Fruit fly (Drosophila melanogaster) whole organism, embryonic: ENCODE data around the gene CG2021.

Experiments used
- Ada2b ChIP-seq: fragments of 200-800 bp; sonication (Bioruptor generic); IDR thresholded peaks from 2 replicates; pipeline ENCODE4 v1.3.6; 2022; ENCODE audit warnings: missing biosample characterization, missing genetic modification characterization
- Bgb ChIP-seq: fragments of 200-800 bp; sonication (Bioruptor generic); IDR thresholded peaks from 2 replicates; pipeline ENCODE4 v1.3.6; 2022; ENCODE audit warnings: missing biosample characterization, missing genetic modification characterization; ENCODE audit not compliant: partially characterized antibody
- BtbVII ChIP-seq: fragments of 200-800 bp; sonication (Bioruptor generic); optimal IDR thresholded peaks from 3 replicates; lab custom pipeline; 2017; ENCODE audit warnings: missing biosample characterization, mild to moderate bottlenecking, missing genetic modification characterization
- CG10654 ChIP-seq: fragments of 200-800 bp; sonication (Bioruptor generic); optimal IDR thresholded peaks from 2 replicates; lab custom pipeline; 2016; ENCODE audit warnings: missing biosample characterization, missing genetic modification characterization
- CG11247 ChIP-seq: fragments of 200-800 bp; sonication (Bioruptor generic); IDR thresholded peaks from 2 replicates; pipeline ENCODE4 v1.3.6; 2022; ENCODE audit warnings: missing biosample characterization, missing genetic modification characterization
- CG11504 ChIP-seq: fragments of 200-800 bp; sonication (Bioruptor generic); optimal IDR thresholded peaks from 3 replicates; lab custom pipeline; 2019; ENCODE audit warnings: missing biosample characterization, mild to moderate bottlenecking, missing genetic modification characterization, moderate library complexity
- CG12155 ChIP-seq: fragments of 200-800 bp; sonication (Bioruptor generic); optimal IDR thresholded peaks from 3 replicates; lab custom pipeline; 2016; ENCODE audit warnings: missing biosample characterization, missing genetic modification characterization
- CG12942 ChIP-seq: fragments of 200-800 bp; sonication (Bioruptor generic); optimal IDR thresholded peaks from 3 replicates; lab custom pipeline; 2016; ENCODE audit warnings: missing biosample characterization, missing genetic modification characterization
- CG13775 ChIP-seq: fragments of 200-800 bp; sonication (Bioruptor generic); optimal IDR thresholded peaks from 3 replicates; lab custom pipeline; 2017; ENCODE audit warnings: missing biosample characterization, mild to moderate bottlenecking, missing genetic modification characterization
- CG17612 ChIP-seq: fragments of 200-800 bp; sonication (Bioruptor generic); IDR thresholded peaks from 2 replicates; pipeline ENCODE4 v1.3.6; 2022; ENCODE audit warnings: missing biosample characterization, missing genetic modification characterization
- CG2199 ChIP-seq: fragments of 200-800 bp; sonication (Bioruptor generic); IDR thresholded peaks from 3 replicates; pipeline ENCODE4 v1.3.6; 2022; ENCODE audit warnings: missing biosample characterization, missing genetic modification characterization
- CG31224 ChIP-seq: fragments of 200-800 bp; sonication (Bioruptor generic); IDR thresholded peaks from 2 replicates; pipeline ENCODE4 v1.3.6; 2022; ENCODE audit warnings: missing biosample characterization, missing genetic modification characterization
- CG33557 ChIP-seq: fragments of 200-800 bp; sonication (Bioruptor generic); optimal IDR thresholded peaks from 2 replicates; lab custom pipeline; 2019; ENCODE audit warnings: missing biosample characterization, mild to moderate bottlenecking, missing genetic modification characterization, moderate library complexity
- CG3995 ChIP-seq: fragments of 200-800 bp; sonication (Bioruptor generic); optimal IDR thresholded peaks from 3 replicates; lab custom pipeline; 2016; ENCODE audit warnings: missing biosample characterization, missing genetic modification characterization
- CG4424 ChIP-seq: fragments of 200-800 bp; sonication (Bioruptor generic); optimal IDR thresholded peaks from 3 replicates; lab custom pipeline; 2016; ENCODE audit warnings: missing biosample characterization, missing genetic modification characterization
- CG6272 ChIP-seq: fragments of 200-800 bp; sonication (Bioruptor generic); IDR thresholded peaks from 2 replicates; pipeline ENCODE4 v1.3.6; 2022; ENCODE audit warnings: missing biosample characterization, missing genetic modification characterization
- CG7556 ChIP-seq: fragments of 200-800 bp; sonication (Bioruptor generic); optimal IDR thresholded peaks from 2 replicates; lab custom pipeline; 2017; ENCODE audit warnings: missing biosample characterization, mild to moderate bottlenecking, missing genetic modification characterization
- CG8388 ChIP-seq: fragments of 200-800 bp; sonication (Bioruptor generic); optimal IDR thresholded peaks from 2 replicates; lab custom pipeline; 2019; ENCODE audit warnings: missing biosample characterization, mild to moderate bottlenecking, missing genetic modification characterization, moderate library complexity
- CG9817 ChIP-seq: fragments of 200-800 bp; sonication (Bioruptor generic); optimal IDR thresholded peaks from 2 replicates; lab custom pipeline; 2018; ENCODE audit warnings: missing biosample characterization, mild to moderate bottlenecking, missing genetic modification characterization, moderate library complexity
- Dbx ChIP-seq: fragments of 200-800 bp; sonication (Bioruptor generic); IDR thresholded peaks from 3 replicates; pipeline ENCODE4 v1.3.6; 2022; ENCODE audit warnings: missing biosample characterization, missing genetic modification characterization
- Elba2 ChIP-seq: fragments of 200-800 bp; sonication (Bioruptor generic); optimal IDR thresholded peaks from 3 replicates; lab custom pipeline; 2016; ENCODE audit warnings: missing biosample characterization, missing genetic modification characterization
- HHEX ChIP-seq: fragments of 200-800 bp; sonication (Bioruptor generic); optimal IDR thresholded peaks from 3 replicates; lab custom pipeline; 2017; ENCODE audit warnings: missing biosample characterization, mild to moderate bottlenecking, missing genetic modification characterization, missing genetic modification reagents
- Hey ChIP-seq: fragments of 200-800 bp; sonication (Bioruptor generic); optimal IDR thresholded peaks from 3 replicates; lab custom pipeline; 2018; ENCODE audit warnings: missing biosample characterization, mild to moderate bottlenecking, missing genetic modification characterization
- Meics ChIP-seq: fragments of 200-800 bp; sonication (Bioruptor generic); optimal IDR thresholded peaks from 2 replicates; lab custom pipeline; 2017; ENCODE audit warnings: missing biosample characterization, mild to moderate bottlenecking, missing genetic modification characterization
- Mes4 ChIP-seq: fragments of 200-800 bp; sonication (Bioruptor generic); optimal IDR thresholded peaks from 2 replicates; lab custom pipeline; 2016; ENCODE audit warnings: missing biosample characterization, missing genetic modification characterization
- Mrtf ChIP-seq: fragments of 200-800 bp; sonication (Bioruptor generic); IDR thresholded peaks from 3 replicates; pipeline ENCODE4 v1.3.6; 2022; ENCODE audit warnings: missing biosample characterization, missing genetic modification characterization
- NFAT ChIP-seq: fragments of 200-800 bp; sonication (Bioruptor generic); IDR thresholded peaks from 2 replicates; pipeline ENCODE4 v1.3.6; 2022; ENCODE audit warnings: missing biosample characterization, missing genetic modification characterization
- Oaz ChIP-seq: fragments of 200-800 bp; sonication (Bioruptor generic); IDR thresholded peaks from 2 replicates; pipeline ENCODE4 v1.3.6; 2022; ENCODE audit warnings: missing biosample characterization, missing genetic modification characterization
- Optix ChIP-seq: fragments of 200-800 bp; sonication (Bioruptor generic); IDR thresholded peaks from 3 replicates; pipeline ENCODE4 v1.3.6; 2022; ENCODE audit warnings: missing biosample characterization, missing genetic modification characterization
- Scr ChIP-seq: fragments of 200-800 bp; sonication (Bioruptor generic); IDR thresholded peaks from 2 replicates; pipeline ENCODE4 v1.3.6; 2022; ENCODE audit warnings: missing biosample characterization, missing genetic modification characterization; ENCODE audit not compliant: partially characterized antibody
- Sry-β ChIP-seq: fragments of 200-800 bp; sonication (Bioruptor generic); optimal IDR thresholded peaks from 2 replicates; lab custom pipeline; 2018; ENCODE audit warnings: missing biosample characterization, mild to moderate bottlenecking, missing genetic modification characterization, moderate library complexity
- Vsx1 ChIP-seq: fragments of 200-800 bp; sonication (Bioruptor generic); optimal IDR thresholded peaks from 2 replicates; lab custom pipeline; 2017; ENCODE audit warnings: missing biosample characterization, mild to moderate bottlenecking, missing genetic modification characterization, missing genetic modification reagents
- amos ChIP-seq: fragments of 200-800 bp; sonication (Bioruptor generic); IDR thresholded peaks from 2 replicates; pipeline ENCODE4 v1.3.6; 2022; ENCODE audit warnings: missing biosample characterization, missing genetic modification characterization; ENCODE audit not compliant: partially characterized antibody
- az2 ChIP-seq: fragments of 200-800 bp; sonication (Bioruptor generic); optimal IDR thresholded peaks from 3 replicates; lab custom pipeline; 2016; ENCODE audit warnings: missing biosample characterization, missing genetic modification characterization
- chm ChIP-seq: fragments of 200-800 bp; sonication (Bioruptor generic); IDR thresholded peaks from 2 replicates; pipeline ENCODE4 v1.3.6; 2022; ENCODE audit warnings: missing biosample characterization, missing genetic modification characterization
- ci ChIP-seq: fragments of 200-800 bp; sonication (Bioruptor generic); IDR thresholded peaks from 3 replicates; pipeline ENCODE4 v1.3.6; 2022; ENCODE audit warnings: missing biosample characterization, missing genetic modification characterization
- dimm ChIP-seq: fragments of 200-800 bp; sonication (Bioruptor generic); IDR thresholded peaks from 2 replicates; pipeline ENCODE4 v1.3.6; 2022; ENCODE audit warnings: missing biosample characterization, missing genetic modification characterization
- ems ChIP-seq: fragments of 200-800 bp; sonication (Bioruptor generic); optimal IDR thresholded peaks from 3 replicates; lab custom pipeline; 2016; ENCODE audit warnings: missing biosample characterization, missing genetic modification characterization
- inv ChIP-seq: fragments of 200-800 bp; sonication (Bioruptor generic); IDR thresholded peaks from 2 replicates; pipeline ENCODE4 v1.3.6; 2022; ENCODE audit warnings: missing biosample characterization, missing genetic modification characterization; ENCODE audit not compliant: partially characterized antibody
- jumu ChIP-seq: fragments of 200-800 bp; sonication (Bioruptor generic); optimal IDR thresholded peaks from 3 replicates; lab custom pipeline; 2016; ENCODE audit warnings: missing biosample characterization, missing genetic modification characterization
- lab ChIP-seq: fragments of 200-800 bp; sonication (Bioruptor generic); optimal IDR thresholded peaks from 3 replicates; lab custom pipeline; 2017; ENCODE audit warnings: missing biosample characterization, missing genetic modification characterization, mild to moderate bottlenecking, moderate library complexity, missing genetic modification reagents
- lmd ChIP-seq: fragments of 200-800 bp; sonication (Bioruptor generic); IDR thresholded peaks from 2 replicates; pipeline ENCODE4 v1.3.6; 2022; ENCODE audit warnings: missing biosample characterization, missing genetic modification characterization
- mam ChIP-seq: fragments of 200-800 bp; sonication (Bioruptor generic); optimal IDR thresholded peaks from 3 replicates; lab custom pipeline; 2016; ENCODE audit warnings: missing biosample characterization, missing genetic modification characterization
- nerfin-1 ChIP-seq: fragments of 200-800 bp; sonication (Bioruptor generic); optimal IDR thresholded peaks from 3 replicates; lab custom pipeline; 2019; ENCODE audit warnings: missing biosample characterization, mild to moderate bottlenecking, missing genetic modification characterization, moderate library complexity
- oc ChIP-seq: fragments of 200-800 bp; sonication (Bioruptor generic); optimal IDR thresholded peaks from 2 replicates; lab custom pipeline; 2018; ENCODE audit warnings: missing biosample characterization, mild to moderate bottlenecking, missing genetic modification characterization, moderate library complexity
- psq ChIP-seq: fragments of 200-800 bp; sonication (Bioruptor generic); optimal IDR thresholded peaks from 2 replicates; lab custom pipeline; 2017; ENCODE audit warnings: missing biosample characterization, missing genetic modification characterization
- pum ChIP-seq: fragments of 200-800 bp; sonication (Bioruptor generic); optimal IDR thresholded peaks from 2 replicates; lab custom pipeline; 2016; ENCODE audit warnings: missing biosample characterization, missing genetic modification characterization
- ranshi ChIP-seq: fragments of 200-800 bp; sonication (Bioruptor generic); IDR thresholded peaks from 2 replicates; pipeline ENCODE4 v1.3.6; 2022; ENCODE audit warnings: missing biosample characterization, missing genetic modification characterization
- sqz ChIP-seq: fragments of 200-800 bp; sonication (Bioruptor generic); optimal IDR thresholded peaks from 3 replicates; lab custom pipeline; 2018; ENCODE audit warnings: missing biosample characterization, mild to moderate bottlenecking, missing genetic modification characterization
- tgo ChIP-seq: fragments of 200-800 bp; sonication (Bioruptor generic); IDR thresholded peaks from 3 replicates; pipeline ENCODE4 v1.3.6; 2022; ENCODE audit warnings: missing biosample characterization, missing genetic modification characterization
- unpg ChIP-seq: fragments of 200-800 bp; sonication (Bioruptor generic); optimal IDR thresholded peaks from 3 replicates; lab custom pipeline; 2018; ENCODE audit warnings: missing biosample characterization, mild to moderate bottlenecking, missing genetic modification characterization, moderate library complexity
- vvl ChIP-seq: fragments of 200-800 bp; sonication (Bioruptor generic); IDR thresholded peaks from 2 replicates; pipeline ENCODE4 v1.3.6; 2022; ENCODE audit warnings: missing biosample characterization, missing genetic modification characterization
- zfh2 ChIP-seq: fragments of 200-800 bp; sonication (Bioruptor generic); optimal IDR thresholded peaks from 2 replicates; lab custom pipeline; 2016; ENCODE audit warnings: missing biosample characterization, missing genetic modification characterization

The CG2021 gene

DNA sequence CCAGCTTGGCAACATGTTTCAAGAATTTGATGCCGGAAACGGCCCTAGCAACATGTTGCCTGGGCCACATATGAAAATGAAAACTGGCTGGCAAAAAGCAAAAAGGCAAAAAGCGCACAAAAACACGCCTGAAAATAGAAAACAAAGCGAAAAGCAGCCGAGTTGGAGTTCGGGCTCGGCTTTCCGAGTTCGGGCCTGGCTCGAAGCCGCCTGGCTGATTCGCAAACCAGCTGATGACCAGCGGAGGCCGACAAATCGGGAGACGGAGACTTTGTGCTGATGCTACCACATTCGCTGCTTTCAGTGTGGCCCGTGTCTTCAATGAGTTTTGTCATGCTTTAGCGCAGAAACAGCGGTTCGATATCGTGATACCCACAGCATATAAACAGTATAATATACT is 33.1 kb upstream of the CG2021 start, which contains the start of gene GV1 (continued):
- no peak for TF ChIP-seq CG6272 (GFP tag; lab: Robert Waterston, UW)
- no peak for TF ChIP-seq Oaz (GFP tag; lab: Robert Waterston, UW)
- no peak for TF ChIP-seq CG4424 (GFP tag; lab: Kevin White, UChicago)
- TF ChIP-seq CG13775 (GFP tag; lab: Kevin White, UChicago) = no peak
- no peak for TF ChIP-seq az2 (GFP tag; lab: Kevin White, UChicago)
- no peak for TF ChIP-seq CG2199 (GFP tag; lab: Robert Waterston, UW)
- no peak for TF ChIP-seq mam (GFP tag; lab: Kevin White, UChicago)
- TF ChIP-seq lab (GFP tag; lab: Kevin White, UChicago) = peak; percentile 9
- TF ChIP-seq CG17612 (GFP tag; lab: Robert Waterston, UW) = no peak
- TF ChIP-seq CG8388 (GFP tag; lab: Kevin White, UChicago) = no peak
- peak; percentile 15; the same call in 1 of the 2 replicates for TF ChIP-seq vvl (GFP tag; lab: Robert Waterston, UW)
- no peak for TF ChIP-seq oc (tag; lab: Kevin White, UChicago)
- no peak for TF ChIP-seq CG10654 (GFP tag; lab: Kevin White, UChicago)
- TF ChIP-seq Ada2b (GFP tag; lab: Robert Waterston, UW) = no peak
- TF ChIP-seq zfh2 (GFP tag; lab: Kevin White, UChicago) = no peak
- TF ChIP-seq CG31224 (GFP tag; lab: Robert Waterston, UW) = no peak
- TF ChIP-seq amos (GFP tag; lab: Robert Waterston, UW) = no peak
- TF ChIP-seq tgo (GFP tag; lab: Robert Waterston, UW) = no peak
- TF ChIP-seq dimm (GFP tag; lab: Robert Waterston, UW) = no peak
- no peak for TF ChIP-seq Scr
- no peak for TF ChIP-seq HHEX (GFP tag; lab: Kevin White, UChicago)
- peak; percentile 97 for TF ChIP-seq CG11504
- TF ChIP-seq ranshi (GFP tag; lab: Robert Waterston, UW) = no peak
- TF ChIP-seq jumu (GFP tag; lab: Kevin White, UChicago) = no peak
- TF ChIP-seq sqz = no peak
- TF ChIP-seq CG12155 (GFP tag; lab: Kevin White, UChicago) = no peak
- TF ChIP-seq pum = no peak
- no peak for TF ChIP-seq CG7556
- no peak for TF ChIP-seq unpg
- TF ChIP-seq Hey = no peak
- TF ChIP-seq Mrtf = no peak
- no peak for TF ChIP-seq ems (GFP tag; lab: Kevin White, UChicago)
- no peak for TF ChIP-seq nerfin-1 (tag; lab: Kevin White, UChicago)
- TF ChIP-seq psq (GFP tag; lab: Kevin White, UChicago) = no peak
- no peak for TF ChIP-seq BtbVII (GFP tag; lab: Kevin White, UChicago)
- no peak for TF ChIP-seq Meics
- TF ChIP-seq CG9817 = no peak
- TF ChIP-seq lmd = no peak
- TF ChIP-seq NFAT (GFP tag; lab: Robert Waterston, UW) = no peak
- no peak for TF ChIP-seq CG33557 (GFP tag; lab: Kevin White, UChicago)
- TF ChIP-seq Elba2 = no peak
- no peak for TF ChIP-seq Vsx1
- no peak for TF ChIP-seq Dbx (GFP tag; lab: Robert Waterston, UW)
- no peak for TF ChIP-seq inv (GFP tag; lab: Robert Waterston, UW)
- no peak for TF ChIP-seq Sry-β (GFP tag; lab: Kevin White, UChicago)
- TF ChIP-seq CG11247 (GFP tag; lab: Robert Waterston, UW) = no peak
- no peak for TF ChIP-seq Bgb (GFP tag; lab: Robert Waterston, UW)
- no peak for TF ChIP-seq Optix (GFP tag; lab: Robert Waterston, UW)
- no peak for TF ChIP-seq CG3995 (GFP tag; lab: Kevin White, UChicago)
- no peak for TF ChIP-seq Mes4
- 0 out of 2 replicates have a peak, but pooled peaks have one; percentile 17 for TF ChIP-seq chm (GFP tag; lab: Robert Waterston, UW)
- TF ChIP-seq ci (GFP tag; lab: Robert Waterston, UW) = no peak
- TF ChIP-seq CG12942 (GFP tag; lab: Kevin White, UChicago) = no peak
